Comparison of ENCODE assay signal across 1 fruit fly cellular context in the genomic region with DNA sequence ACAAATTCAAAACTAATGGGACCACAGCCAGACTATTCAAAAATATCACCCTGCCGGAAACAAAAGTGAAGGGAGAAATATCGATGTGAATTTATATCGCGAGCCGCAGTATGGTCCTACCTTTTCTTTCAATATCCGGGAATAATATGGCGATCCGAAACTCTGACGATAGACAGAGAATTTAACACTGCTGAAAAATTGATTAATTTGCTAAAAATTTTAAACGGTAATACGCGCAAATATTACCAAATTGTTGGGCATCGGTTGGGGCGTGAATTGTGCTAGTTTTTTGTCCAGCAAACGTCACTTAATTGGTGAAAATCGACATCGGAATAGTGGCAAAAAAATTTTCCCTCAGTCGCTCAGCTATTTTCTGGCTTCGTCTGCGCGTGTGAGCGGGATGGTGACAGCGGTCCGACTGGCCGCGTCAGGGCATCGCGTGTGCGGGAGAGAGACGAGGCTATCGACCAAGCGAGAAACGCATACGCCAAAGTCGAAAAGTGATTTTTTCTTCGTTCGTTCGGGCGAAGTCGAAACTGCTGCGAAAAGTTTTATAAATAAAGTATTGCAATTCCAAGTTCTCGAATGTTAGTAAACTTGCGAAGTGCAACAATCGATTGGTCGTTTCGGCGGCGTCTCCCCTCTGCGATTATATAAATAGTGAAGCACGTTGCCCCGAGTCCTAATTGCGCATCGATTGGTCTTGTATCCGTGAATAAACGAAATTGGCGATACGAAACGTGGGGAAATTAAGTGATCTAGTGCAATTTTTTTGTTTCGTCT.
A peak's percentile ranks its signal among the peaks of the same experiment; 100 is the strongest.
TF ChIP-seq lines count a peak whose summit lies in the region.

A gene (plus strand): TSS at position 140 of the 783 bp plus-strand sequence.

TF ChIP-seq in whole organism, embryonic, 481 proteins besides CTCF, POLR2A, EP300 and RAD21 (continued from another document and continues in another):
- TF ChIP-seq CG12155 (GFP tag; optimal IDR thresholded peaks at IDR 0.05; lab: Kevin White, UChicago) (peak; percentile 31), HmgD (GFP tag; optimal IDR thresholded peaks at IDR 0.05; lab: Kevin White, UChicago) (peak; percentile 74), CG13775 (GFP tag; optimal IDR thresholded peaks at IDR 0.05; lab: Kevin White, UChicago) (peak; percentile 89), fd64A (GFP tag; optimal IDR thresholded peaks at IDR 0.05; lab: Kevin White, UChicago) (peak; percentile 25), CkIIα-i1 (GFP tag; IDR thresholded peaks at IDR 0.05; lab: Robert Waterston, UW) (no peak), Hand (GFP tag; optimal IDR thresholded peaks at IDR 0.05; lab: Kevin White, UChicago) (peak; percentile 67), CG17912 (GFP tag; optimal IDR thresholded peaks at IDR 0.05; lab: Kevin White, UChicago) (peak; percentile 95), CG10321 (GFP tag; IDR thresholded peaks at IDR 0.05; lab: Robert Waterston, UW) (peak; percentile 96), abd-A (tag; optimal IDR thresholded peaks at IDR 0.05; lab: Kevin White, UChicago) (no peak), Abd-B (GFP tag; optimal IDR thresholded peaks at IDR 0.05; lab: Kevin White, UChicago) (peak; percentile 21), Hmx (GFP tag; optimal IDR thresholded peaks at IDR 0.05; lab: Kevin White, UChicago) (peak; percentile 27), insv (GFP tag; optimal IDR thresholded peaks at IDR 0.05; lab: Kevin White, UChicago) (peak in 1 of 2 experiments; percentile 71), CG11398 (GFP tag; optimal IDR thresholded peaks at IDR 0.05; lab: Kevin White, UChicago) (peak; percentile 64), Adf1 (GFP tag; IDR thresholded peaks at IDR 0.05; lab: Robert Waterston, UW) (0 out of 2 replicates have a peak, but pooled peaks have one; percentile 25), Fer2 (tag; optimal IDR thresholded peaks at IDR 0.05; lab: Kevin White, UChicago) (peak; percentile 82), ranshi (GFP tag; IDR thresholded peaks at IDR 0.05; lab: Robert Waterston, UW) (peak; percentile 68), wek (GFP tag; optimal IDR thresholded peaks at IDR 0.05; lab: Kevin White, UChicago) (peak; percentile 70), crol (GFP tag; IDR thresholded peaks at IDR 0.05; lab: Robert Waterston, UW) (no peak), CrebB (tag; optimal IDR thresholded peaks at IDR 0.05; lab: Kevin White, UChicago) (peak; percentile 85), Jarid2 (GFP tag; optimal IDR thresholded peaks at IDR 0.05; lab: Kevin White, UChicago) (peak; percentile 51), CG11247 (GFP tag; IDR thresholded peaks at IDR 0.05; lab: Robert Waterston, UW) (peak; percentile 87), sens (GFP tag; lab: Kevin White, UChicago) (peak; percentile 81), CG11560 (tag; IDR thresholded peaks at IDR 0.05; lab: Robert Waterston, UW) (no peak; the same call in 2 of the 3 replicates), Bdp1 (GFP tag; optimal IDR thresholded peaks at IDR 0.05; lab: Kevin White, UChicago) (peak; percentile 77), lilli (GFP tag; optimal IDR thresholded peaks at IDR 0.05; lab: Kevin White, UChicago) (peak; percentile 68), CG12299 (tag; optimal IDR thresholded peaks at IDR 0.05; lab: Kevin White, UChicago) (peak; percentile 54), CG13424 (tag; optimal IDR thresholded peaks at IDR 0.05; lab: Kevin White, UChicago) (peak; percentile 39), Spps (tag; optimal IDR thresholded peaks at IDR 0.05; lab: Kevin White, UChicago) (peak; percentile 66), CG14860 (GFP tag; IDR thresholded peaks at IDR 0.05; lab: Robert Waterston, UW; ENCODE audit: partially characterized antibody) (no peak), CG7271 (tag; optimal IDR thresholded peaks at IDR 0.05; lab: Kevin White, UChicago) (peak; percentile 82), CoRest (tag; optimal IDR thresholded peaks at IDR 0.05; lab: Kevin White, UChicago) (peak; percentile 63), CG6791 (GFP tag; IDR thresholded peaks at IDR 0.05; lab: Robert Waterston, UW; ENCODE audit: partially characterized antibody) (peak; percentile 50), Dek (tag; optimal IDR thresholded peaks at IDR 0.05; lab: Kevin White, UChicago) (no peak), MESR4 (GFP tag; optimal IDR thresholded peaks at IDR 0.05; lab: Kevin White, UChicago) (peak; percentile 84), gcm2 (GFP tag; optimal IDR thresholded peaks at IDR 0.05; lab: Kevin White, UChicago) (peak; percentile 78), CG18764 (GFP tag; optimal IDR thresholded peaks at IDR 0.05; lab: Kevin White, UChicago) (peak; percentile 57), tap (tag; optimal IDR thresholded peaks at IDR 0.05; lab: Kevin White, UChicago) (no peak), CG1792 (GFP tag; optimal IDR thresholded peaks at IDR 0.05; lab: Kevin White, UChicago) (peak; percentile 0), mirr (GFP tag; optimal IDR thresholded peaks at IDR 0.05; lab: Kevin White, UChicago) (peak; percentile 94), CG13296 (GFP tag; optimal IDR thresholded peaks at IDR 0.05; lab: Kevin White, UChicago) (peak; percentile 81), cg (GFP tag; optimal IDR thresholded peaks at IDR 0.05; lab: Kevin White, UChicago) (peak; percentile 52), nerfin-1 (tag; optimal IDR thresholded peaks at IDR 0.05; lab: Kevin White, UChicago) (peak; percentile 47), Vsx1 (GFP tag; optimal IDR thresholded peaks at IDR 0.05; lab: Kevin White, UChicago) (peak; percentile 78), CG8290 (GFP tag; optimal IDR thresholded peaks at IDR 0.05; lab: Kevin White, UChicago) (peak; percentile 81), CG8290 (tag; optimal IDR thresholded peaks at IDR 0.05; lab: Kevin White, UChicago) (peak; percentile 28 to 86), gt (GFP tag; IDR thresholded peaks at IDR 0.05; lab: Robert Waterston, UW) (peak; percentile 40; the same call in 1 of the 2 replicates), Med (GFP tag; lab: Kevin White, UChicago) (peak; percentile 98), CG15696 (tag; optimal IDR thresholded peaks at IDR 0.05; lab: Kevin White, UChicago) (peak; percentile 15), CG2199 (GFP tag; IDR thresholded peaks at IDR 0.05; lab: Robert Waterston, UW) (no peak), GATAe (GFP tag; conservative IDR thresholded peaks at IDR 0.05; lab: Robert Waterston, UW) (no peak; the same call in 1 of the 2 replicates), CG11456 (GFP tag; IDR thresholded peaks at IDR 0.05; lab: Robert Waterston, UW) (peak; percentile 95), CG9437 (GFP tag; optimal IDR thresholded peaks at IDR 0.05; lab: Kevin White, UChicago) (peak; percentile 74), CG8765 (GFP tag; IDR thresholded peaks at IDR 0.05; lab: Robert Waterston, UW) (no peak), CG14014 (GFP tag; IDR thresholded peaks at IDR 0.05; lab: Robert Waterston, UW) (peak; percentile 75), CG15479 (GFP tag; optimal IDR thresholded peaks at IDR 0.05; lab: Kevin White, UChicago) (peak; percentile 4), CG8359 (GFP tag; optimal IDR thresholded peaks at IDR 0.05; lab: Kevin White, UChicago; ENCODE audit: borderline replicate concordance) (peak; percentile 47), twi (tag; optimal IDR thresholded peaks at IDR 0.05; lab: Kevin White, UChicago) (peak; percentile 51), corto (GFP tag; optimal IDR thresholded peaks at IDR 0.05; lab: Kevin White, UChicago) (no peak), cato (GFP tag; optimal IDR thresholded peaks at IDR 0.05; lab: Kevin White, UChicago; ENCODE audit: borderline replicate concordance) (peak; percentile 61), Ravus (GFP tag; IDR thresholded peaks at IDR 0.05; lab: Robert Waterston, UW) (no peak), lab (GFP tag; optimal IDR thresholded peaks at IDR 0.05; lab: Kevin White, UChicago) (peak; percentile 87), ab (GFP tag; optimal IDR thresholded peaks at IDR 0.05; lab: Kevin White, UChicago) (no peak), H2.0 (GFP tag; IDR thresholded peaks at IDR 0.05; lab: Robert Waterston, UW) (peak; percentile 70; the same call in 1 of the 2 replicates), ems (GFP tag; optimal IDR thresholded peaks at IDR 0.05; lab: Kevin White, UChicago) (peak; percentile 48), CG7357 (GFP tag; IDR thresholded peaks at IDR 0.05; lab: Robert Waterston, UW) (no peak), z (GFP tag; IDR thresholded peaks at IDR 0.05; lab: Robert Waterston, UW) (no peak), yki (optimal IDR thresholded peaks at IDR 0.05; lab: Kevin White, UChicago) (no peak), btn (GFP tag; optimal IDR thresholded peaks at IDR 0.05; lab: Kevin White, UChicago) (peak; percentile 51), Lhr (GFP tag; optimal IDR thresholded peaks at IDR 0.05; lab: Kevin White, UChicago) (peak; percentile 63), CG9215 (GFP tag; IDR thresholded peaks at IDR 0.05; lab: Robert Waterston, UW) (0 out of 2 replicates have a peak, but pooled peaks have one; percentile 40), CG18262 (tag; optimal IDR thresholded peaks at IDR 0.05; lab: Kevin White, UChicago) (peak; percentile 58), Atf6 (GFP tag; IDR thresholded peaks at IDR 0.05; lab: Robert Waterston, UW) (no peak; the same call in 1 of the 2 replicates), Sin3A (optimal IDR thresholded peaks at IDR 0.05; lab: Kevin White, UChicago) (peak; percentile 43), Hmr (GFP tag; optimal IDR thresholded peaks at IDR 0.05; lab: Kevin White, UChicago) (peak; percentile 86), CG12236 (GFP tag; optimal IDR thresholded peaks at IDR 0.05; lab: Kevin White, UChicago) (peak; percentile 73), CG18599 (GFP tag; optimal IDR thresholded peaks at IDR 0.05; lab: Kevin White, UChicago) (peak; percentile 83), dati (GFP tag; IDR thresholded peaks at IDR 0.05; lab: Robert Waterston, UW) (peak; percentile 55; the same call in 1 of the 2 replicates), oc (tag; optimal IDR thresholded peaks at IDR 0.05; lab: Kevin White, UChicago) (no peak), NFAT (GFP tag; IDR thresholded peaks at IDR 0.05; lab: Robert Waterston, UW) (peak; percentile 93), Ets65A (GFP tag; lab: Kevin White, UChicago) (peak; percentile 97), stc (GFP tag; IDR thresholded peaks at IDR 0.05; lab: Robert Waterston, UW) (peak; percentile 69; the same call in 1 of the 2 replicates), CG17359 (tag; optimal IDR thresholded peaks at IDR 0.05; lab: Kevin White, UChicago) (peak; percentile 63), CG15011 (GFP tag; optimal IDR thresholded peaks at IDR 0.05; lab: Kevin White, UChicago) (peak; percentile 70), az2 (GFP tag; optimal IDR thresholded peaks at IDR 0.05; lab: Kevin White, UChicago) (peak; percentile 46), CG11723 (GFP tag; optimal IDR thresholded peaks at IDR 0.05; lab: Kevin White, UChicago) (peak; percentile 70), ato (GFP tag; IDR thresholded peaks at IDR 0.05; lab: Robert Waterston, UW; ENCODE audit: partially characterized antibody) (peak; percentile 1; the same call in 1 of the 2 replicates), CG1233 (GFP tag; optimal IDR thresholded peaks at IDR 0.05; lab: Kevin White, UChicago) (peak; percentile 86), Dp (GFP tag; optimal IDR thresholded peaks at IDR 0.05; lab: Kevin White, UChicago) (peak; percentile 46), sisA (GFP tag; IDR thresholded peaks at IDR 0.05; lab: Robert Waterston, UW) (peak; percentile 31; the same call in 1 of the 2 replicates), zen2 (GFP tag; IDR thresholded peaks at IDR 0.05; lab: Robert Waterston, UW; ENCODE audit: partially characterized antibody) (no peak), B-H1 (GFP tag; IDR thresholded peaks at IDR 0.05; lab: Robert Waterston, UW) (peak; percentile 20; the same call in 2 of the 3 replicates), CG1647 (GFP tag; optimal IDR thresholded peaks at IDR 0.05; lab: Kevin White, UChicago) (peak; percentile 37), vnd (GFP tag; IDR thresholded peaks at IDR 0.05; lab: Robert Waterston, UW; ENCODE audit: partially characterized antibody) (no peak; the same call in 2 of the 3 replicates), CG2678 (tag; optimal IDR thresholded peaks at IDR 0.05; lab: Kevin White, UChicago) (peak; percentile 59), CG8924 (tag; optimal IDR thresholded peaks at IDR 0.05; lab: Kevin White, UChicago) (peak; percentile 32), salm (tag; optimal IDR thresholded peaks at IDR 0.05; lab: Kevin White, UChicago) (no peak), CG43689 (GFP tag; IDR thresholded peaks at IDR 0.05; lab: Robert Waterston, UW) (peak; percentile 48; the same call in 1 of the 2 replicates), inv (GFP tag; IDR thresholded peaks at IDR 0.05; lab: Robert Waterston, UW; ENCODE audit: partially characterized antibody) (no peak), Atf3 (GFP tag; optimal IDR thresholded peaks at IDR 0.05; lab: Kevin White, UChicago) (peak; percentile 73), sens-2 (GFP tag; IDR thresholded peaks at IDR 0.05; lab: Robert Waterston, UW) (peak; percentile 86), ac (GFP tag; optimal IDR thresholded peaks at IDR 0.05; lab: Kevin White, UChicago) (peak; percentile 55), Gug (GFP tag; IDR thresholded peaks at IDR 0.05; lab: Robert Waterston, UW) (peak; percentile 62; the same call in 3 of the 4 replicates), CG3407 (GFP tag; optimal IDR thresholded peaks at IDR 0.05; lab: Kevin White, UChicago) (peak; percentile 49), CG14710 (tag; optimal IDR thresholded peaks at IDR 0.05; lab: Kevin White, UChicago) (peak; percentile 77), Asciz (GFP tag; optimal IDR thresholded peaks at IDR 0.05; lab: Kevin White, UChicago) (peak; percentile 55), ara (GFP tag; IDR thresholded peaks at IDR 0.05; lab: Robert Waterston, UW) (peak; percentile 71), Dref (GFP tag; IDR thresholded peaks at IDR 0.05; lab: Robert Waterston, UW) (peak; percentile 58), hb (GFP tag; IDR thresholded peaks at IDR 0.05; lab: Robert Waterston, UW; ENCODE audit: partially characterized antibody) (no peak), dmrt11E (tag; optimal IDR thresholded peaks at IDR 0.05; lab: Kevin White, UChicago) (peak; percentile 59), ash1 (GFP tag; optimal IDR thresholded peaks at IDR 0.05; lab: Kevin White, UChicago) (peak; percentile 90), CG4854 (GFP tag; optimal IDR thresholded peaks at IDR 0.05; lab: Kevin White, UChicago) (peak; percentile 67), chif (GFP tag; optimal IDR thresholded peaks at IDR 0.05; lab: Kevin White, UChicago) (peak; percentile 56 to 77), Dll (GFP tag; IDR thresholded peaks at IDR 0.05; lab: Robert Waterston, UW; ENCODE audit: partially characterized antibody) (0 out of 4 replicates have a peak, but pooled peaks have one; percentile 6), her (GFP tag; optimal IDR thresholded peaks at IDR 0.05; lab: Kevin White, UChicago) (peak; percentile 70), BtbVII (GFP tag; optimal IDR thresholded peaks at IDR 0.05; lab: Kevin White, UChicago) (peak; percentile 76), Camta (GFP tag; optimal IDR thresholded peaks at IDR 0.05; lab: Kevin White, UChicago) (peak; percentile 84), Sry-δ (GFP tag; optimal IDR thresholded peaks at IDR 0.05; lab: Kevin White, UChicago) (peak; percentile 90), CG9727 (GFP tag; optimal IDR thresholded peaks at IDR 0.05; lab: Kevin White, UChicago) (peak; percentile 92)
